Fruit fly (Drosophila melanogaster) S2 (cell line): Measurements from ENCODE around the gene SP.
A peak's percentile ranks its signal among the peaks of the same experiment; 100 is the strongest.

Source experiments
- CG8478 ChIP-seq: fragments of >200 bp; optimal IDR thresholded peaks from 2 replicates; lab custom pipeline; 2018
- CTCF ChIP-seq, 2 experiments: fragments of >200 bp; optimal IDR thresholded peaks; 2 replicates each; lab custom pipeline; 2018

SP gene

DNA sequence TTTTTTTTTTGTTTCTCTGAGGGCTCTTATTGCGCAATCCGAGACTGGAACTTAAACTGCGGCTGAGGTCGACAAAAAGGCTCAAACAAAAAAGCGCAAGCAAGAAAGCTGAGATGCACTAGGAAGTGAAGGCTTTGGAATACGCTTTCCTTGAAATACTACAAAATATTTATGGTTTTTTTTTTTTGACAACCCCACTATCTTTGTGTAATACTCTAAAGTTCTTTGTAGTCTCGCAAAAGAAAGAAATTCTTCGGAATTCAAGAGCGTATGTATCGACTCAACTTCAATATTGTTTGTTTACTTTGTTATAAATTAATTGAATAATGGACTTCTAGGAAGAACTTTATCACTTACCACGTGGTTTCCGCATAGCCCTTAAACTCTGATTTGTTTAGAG is 13.3 kb upstream of the SP start:
- TF ChIP-seq CTCF (optimal IDR thresholded peaks at IDR 0.05; lab: Kevin White, UChicago), result no peak
- TF ChIP-seq CG8478 (lab: Kevin White, UChicago), result no peak

DNA sequence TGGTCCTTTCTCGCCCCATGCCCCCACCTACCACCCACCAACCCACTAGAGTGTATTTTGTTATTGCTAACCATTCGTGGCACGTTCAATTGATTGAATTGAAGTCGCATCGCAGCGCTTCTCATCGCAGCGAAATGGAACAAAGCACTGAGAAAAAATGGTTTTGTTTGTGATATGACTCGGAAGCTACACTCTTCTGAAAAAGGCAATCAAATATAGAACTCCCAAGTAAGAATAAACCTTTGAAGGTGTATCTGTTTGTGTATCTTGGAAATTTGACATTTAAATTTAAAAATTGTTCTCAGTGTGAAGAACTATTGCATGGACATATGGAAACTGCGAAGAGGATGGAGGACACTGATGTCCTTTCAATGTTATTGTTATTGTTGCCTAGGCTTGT is 5.8 kb upstream of the SP start:
- TF ChIP-seq CTCF (optimal IDR thresholded peaks at IDR 0.05; lab: Kevin White, UChicago) (no peak), CG8478 (lab: Kevin White, UChicago) (no peak)

DNA sequence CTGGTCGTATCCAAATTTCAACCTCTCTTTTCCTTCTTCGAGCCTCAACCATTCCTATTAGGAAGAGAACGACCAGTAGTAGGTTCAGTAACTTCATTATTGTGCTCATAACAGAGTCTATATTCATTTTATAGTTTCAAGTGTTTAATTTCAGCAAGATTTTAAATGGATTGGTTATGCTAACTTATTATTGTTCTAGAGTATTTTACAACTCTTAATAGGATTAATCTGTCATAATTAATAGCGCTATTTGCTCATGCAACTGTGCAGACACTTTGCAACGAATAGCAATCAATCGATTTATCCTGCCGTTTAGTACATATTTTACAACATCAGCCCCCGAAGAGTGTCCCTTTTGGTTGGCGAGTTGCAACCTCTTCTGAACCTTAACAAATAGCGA is 4.7 kb upstream of the SP start, which contains the start of gene Sfp70A4:
TSS of gene Sfp70A4 (minus strand) at position 101 of the 400 bp plus-strand sequence.
- no peak for TF ChIP-seq CTCF (optimal IDR thresholded peaks at IDR 0.05; lab: Kevin White, UChicago)
- TF ChIP-seq CG8478 (lab: Kevin White, UChicago), result no peak

DNA sequence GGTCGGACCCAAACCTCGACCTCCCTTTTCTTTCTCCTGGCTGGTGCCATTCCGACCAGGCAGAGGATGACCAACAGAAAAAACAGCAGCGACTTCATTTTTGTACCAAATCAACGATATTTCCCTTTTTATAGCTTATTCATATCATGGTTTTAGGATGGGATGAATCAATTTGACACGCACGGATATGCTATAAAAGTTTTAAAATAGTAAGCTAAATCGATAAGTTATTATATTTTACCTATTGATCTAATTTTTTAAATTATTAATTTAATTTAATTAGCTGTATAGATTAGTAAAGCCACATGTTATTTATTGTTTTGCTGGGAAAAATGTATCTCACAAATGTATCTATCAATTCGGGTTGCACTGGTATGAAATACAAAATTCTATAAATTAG is 2.5 kb upstream of the SP start, which contains the start of gene CG42481:
TSS of gene CG42481 (minus strand) at position 101 of the 400 bp plus-strand sequence.
- no peak for TF ChIP-seq CTCF (optimal IDR thresholded peaks at IDR 0.05; lab: Kevin White, UChicago)
- no peak for TF ChIP-seq CG8478 (lab: Kevin White, UChicago)

DNA sequence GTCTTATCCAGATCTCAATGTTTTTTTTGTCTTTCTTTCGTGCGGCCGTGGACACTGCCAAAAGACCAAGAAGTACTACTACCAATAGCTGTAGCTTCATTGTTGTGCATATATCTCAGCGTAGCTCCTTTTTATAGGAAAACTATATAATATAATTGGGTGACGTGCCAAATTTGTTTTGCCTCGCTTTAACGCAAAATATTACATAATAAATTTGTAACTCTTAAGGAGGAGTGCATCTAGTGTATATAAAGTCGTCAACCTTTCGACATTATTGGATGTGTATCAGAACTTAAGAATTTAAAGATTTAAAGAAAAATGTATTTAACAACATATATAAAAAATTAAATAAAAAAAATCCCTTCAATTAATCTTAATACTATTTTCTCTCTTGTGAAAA is 1.4 kb upstream of the SP start, which contains the start of gene CG43147:
TSS of gene CG43147 (minus strand) at position 101 of the 400 bp plus-strand sequence.
- TF ChIP-seq CTCF (optimal IDR thresholded peaks at IDR 0.05; lab: Kevin White, UChicago) (no peak), CG8478 (lab: Kevin White, UChicago) (no peak)

DNA sequence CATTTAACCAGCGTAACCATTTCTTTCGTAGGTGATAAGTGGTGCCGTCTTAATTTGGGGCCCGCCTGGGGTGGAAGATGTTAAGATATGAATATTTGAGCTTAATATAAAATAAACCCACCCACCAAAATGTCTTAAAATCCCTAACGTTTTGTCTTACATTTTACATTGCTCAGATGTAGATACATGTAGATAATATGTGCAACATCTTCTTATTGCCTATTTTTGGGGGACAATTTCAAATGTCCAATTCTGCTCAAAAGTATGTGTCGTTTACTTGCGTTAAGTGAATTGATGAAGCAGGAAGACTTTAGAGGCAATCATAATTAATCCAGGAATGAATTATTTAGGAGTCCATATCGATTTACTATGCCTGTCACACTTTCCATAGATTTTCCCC is 352 bp downstream of the SP start:
- no peak for TF ChIP-seq CG8478 (lab: Kevin White, UChicago)
- peak; percentile 35 to 57 for TF ChIP-seq CTCF (optimal IDR thresholded peaks at IDR 0.05; lab: Kevin White, UChicago)

DNA sequence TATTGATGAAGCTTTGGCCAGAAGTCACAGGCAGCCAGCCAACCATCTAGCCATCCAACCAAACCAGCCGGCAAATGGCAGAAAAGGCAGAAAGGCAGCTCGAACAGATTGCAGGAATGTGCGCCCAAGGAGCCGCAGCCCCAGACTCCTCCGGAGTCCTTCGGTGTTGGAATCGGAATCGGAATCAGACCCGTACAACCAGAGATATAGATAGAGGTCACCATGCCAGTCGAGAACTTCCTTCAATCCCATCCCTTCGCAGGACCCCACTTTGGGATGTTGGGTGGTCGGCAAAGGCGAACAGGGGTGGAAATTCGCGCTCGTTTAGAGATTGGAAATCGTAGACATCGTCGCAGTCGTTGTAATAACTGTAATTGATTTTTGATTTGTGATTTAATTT is 10.8 kb downstream of the SP start:
- TF ChIP-seq CG8478 (lab: Kevin White, UChicago), result no peak
- no peak for TF ChIP-seq CTCF (optimal IDR thresholded peaks at IDR 0.05; lab: Kevin White, UChicago)

DNA sequence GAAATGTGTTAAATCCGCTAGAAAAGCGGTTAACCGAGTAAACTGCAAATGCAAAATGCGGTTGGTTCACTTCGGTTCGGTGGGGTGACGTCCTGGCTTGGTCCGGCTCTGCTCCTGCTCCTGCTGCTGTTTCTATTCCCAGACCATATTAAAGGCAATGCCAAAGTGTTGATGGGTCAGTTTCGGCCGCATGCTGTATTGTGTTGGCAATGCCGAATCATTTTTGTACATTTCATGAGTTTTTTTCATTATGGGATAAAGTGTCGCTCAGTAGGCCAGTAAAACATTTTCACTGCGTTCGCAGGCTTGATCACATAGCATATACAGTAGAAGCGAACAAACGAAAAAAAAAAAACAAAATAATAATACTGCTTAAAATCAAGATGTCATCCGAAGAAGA is 27.4 kb downstream of the SP start, which contains the start of gene CG14113:
TSS of gene CG14113 (plus strand) at position 301 of the 400 bp plus-strand sequence.
- TF ChIP-seq CG8478 (lab: Kevin White, UChicago), result no peak
- no peak for TF ChIP-seq CTCF (optimal IDR thresholded peaks at IDR 0.05; lab: Kevin White, UChicago)

DNA sequence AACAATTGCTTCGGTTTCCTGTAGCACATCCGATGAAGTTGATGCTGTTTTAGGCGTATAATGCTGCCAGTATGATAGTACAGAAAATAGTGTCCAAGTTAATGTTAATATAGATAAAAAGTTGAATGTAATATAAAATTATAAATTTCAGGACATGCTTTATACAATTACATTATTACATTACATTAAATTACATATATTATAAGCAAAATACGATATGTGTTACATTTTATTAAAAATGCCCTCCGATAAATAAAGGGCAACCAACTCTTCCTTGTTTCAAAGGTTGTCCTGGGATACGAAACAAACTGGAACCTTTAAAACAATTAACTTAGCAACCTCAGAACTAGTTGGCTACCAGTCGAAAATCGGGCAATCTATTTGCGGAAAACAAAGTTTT is 47.3 kb downstream of the SP start, which contains the start of gene CG17687:
TSS of gene CG17687 (plus strand) at position 301 of the 400 bp plus-strand sequence.
- TF ChIP-seq CG8478 (lab: Kevin White, UChicago), result no peak
- no peak for TF ChIP-seq CTCF (optimal IDR thresholded peaks at IDR 0.05; lab: Kevin White, UChicago)
